Fruit fly (Drosophila melanogaster) whole organism, prepupa: ENCODE data around the gene CLIP-190.

Experiments used
- CG16779 ChIP-seq: fragments of 200-800 bp; sonication (Bioruptor generic); optimal IDR thresholded peaks from 3 replicates; lab custom pipeline; 2017; ENCODE audit warnings: missing biosample characterization, mild to moderate bottlenecking, missing genetic modification characterization
- CG34406 ChIP-seq: fragments of 200-800 bp; sonication (Bioruptor generic); optimal IDR thresholded peaks from 3 replicates; lab custom pipeline; 2016; ENCODE audit warnings: missing biosample characterization, missing genetic modification characterization
- Eip93F ChIP-seq: fragments of 200-800 bp; sonication (Bioruptor generic); optimal IDR thresholded peaks from 2 replicates; lab custom pipeline; 2016; ENCODE audit warnings: missing biosample characterization, mild to moderate bottlenecking, missing genetic modification characterization

dm6 chr2L:17381616-17382015 is 2.9 kb upstream of the CLIP-190 start:
- TF ChIP-seq CG34406 (no peak), Eip93F (no peak), CG16779 (tag; lab: Kevin White, UChicago) (no peak)
